Fruit fly (Drosophila melanogaster): ENCODE measurements around the gene CG13829.
A peak's percentile ranks its signal among the peaks of the same experiment; 100 is the strongest.

Gene CG13829

DNA sequence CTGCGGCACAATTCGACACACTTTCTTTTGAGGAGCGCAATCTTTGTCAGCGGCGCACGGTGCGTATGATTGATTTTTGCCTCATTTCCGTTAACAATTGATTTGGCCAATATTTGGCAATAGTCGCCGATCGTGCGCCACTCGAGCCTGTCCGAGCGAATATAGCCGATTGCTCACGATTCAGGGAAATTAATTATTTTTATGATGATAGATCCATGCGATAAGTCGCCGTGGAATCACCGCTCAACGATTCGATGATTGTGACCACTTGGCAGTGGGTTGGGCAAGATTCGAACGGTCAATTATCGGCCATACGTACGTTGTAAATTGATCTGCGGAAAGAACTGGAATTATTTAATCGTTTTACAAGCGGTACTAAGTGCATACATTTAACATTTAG, 10.7 kb upstream of the CG13829 start:
- no peak for TF ChIP-seq Pif1A (GFP tag; optimal IDR thresholded peaks at IDR 0.05)
- no peak for TF ChIP-seq CG17806 (tag; optimal IDR thresholded peaks at IDR 0.05)
- no peak for TF ChIP-seq Pif1B (GFP tag; optimal IDR thresholded peaks at IDR 0.05)
- TF ChIP-seq CG34367 (tag; optimal IDR thresholded peaks at IDR 0.05) = no peak
- TF ChIP-seq Ets98B (GFP tag; IDR thresholded peaks at IDR 0.05) = no peak
- TF ChIP-seq CG13204 (GFP tag; optimal IDR thresholded peaks at IDR 0.05) = no peak
- no peak for TF ChIP-seq CG15710 (tag; optimal IDR thresholded peaks at IDR 0.05)
- no peak for TF ChIP-seq CG14655 (GFP tag; optimal IDR thresholded peaks at IDR 0.05)
- no peak for TF ChIP-seq CG10348 (GFP tag; IDR thresholded peaks at IDR 0.05)
- TF ChIP-seq fd96Ca (GFP tag; IDR thresholded peaks at IDR 0.05) = no peak
- no peak for TF ChIP-seq Snoo (tag; optimal IDR thresholded peaks at IDR 0.05)
- TF ChIP-seq CG12605 (GFP tag; IDR thresholded peaks at IDR 0.05) = no peak
- no peak for TF ChIP-seq gl (tag; optimal IDR thresholded peaks at IDR 0.05)
- TF ChIP-seq rn (GFP tag; IDR thresholded peaks at IDR 0.05) = no peak
- TF ChIP-seq EcR (GFP tag; optimal IDR thresholded peaks at IDR 0.05) = no peak
- no peak for TF ChIP-seq CG9948 (tag; optimal IDR thresholded peaks at IDR 0.05)

- no peak for TF ChIP-seq CG8301 (tag; optimal IDR thresholded peaks at IDR 0.05)
- TF ChIP-seq Ets98B (GFP tag; IDR thresholded peaks at IDR 0.05) = no peak
- no peak for TF ChIP-seq CG34367 (tag; optimal IDR thresholded peaks at IDR 0.05)
- no peak for TF ChIP-seq CG12605 (GFP tag; IDR thresholded peaks at IDR 0.05)
- no peak for TF ChIP-seq Pif1A (GFP tag; optimal IDR thresholded peaks at IDR 0.05)
- no peak for TF ChIP-seq CG32121 (GFP tag; IDR thresholded peaks at IDR 0.05)
- TF ChIP-seq CG9948 (tag; optimal IDR thresholded peaks at IDR 0.05) = no peak
- TF ChIP-seq Pif1B (GFP tag; optimal IDR thresholded peaks at IDR 0.05) = no peak
- no peak for TF ChIP-seq gl (tag; optimal IDR thresholded peaks at IDR 0.05)
- no peak for TF ChIP-seq Snoo (tag; optimal IDR thresholded peaks at IDR 0.05)
- no peak for TF ChIP-seq CG17806 (tag; optimal IDR thresholded peaks at IDR 0.05)
- TF ChIP-seq CG15710 (tag; optimal IDR thresholded peaks at IDR 0.05) = no peak
These were observed 9.2 kb upstream of the CG13829 start for dm6 chr3R:23170335-23170734.

DNA sequence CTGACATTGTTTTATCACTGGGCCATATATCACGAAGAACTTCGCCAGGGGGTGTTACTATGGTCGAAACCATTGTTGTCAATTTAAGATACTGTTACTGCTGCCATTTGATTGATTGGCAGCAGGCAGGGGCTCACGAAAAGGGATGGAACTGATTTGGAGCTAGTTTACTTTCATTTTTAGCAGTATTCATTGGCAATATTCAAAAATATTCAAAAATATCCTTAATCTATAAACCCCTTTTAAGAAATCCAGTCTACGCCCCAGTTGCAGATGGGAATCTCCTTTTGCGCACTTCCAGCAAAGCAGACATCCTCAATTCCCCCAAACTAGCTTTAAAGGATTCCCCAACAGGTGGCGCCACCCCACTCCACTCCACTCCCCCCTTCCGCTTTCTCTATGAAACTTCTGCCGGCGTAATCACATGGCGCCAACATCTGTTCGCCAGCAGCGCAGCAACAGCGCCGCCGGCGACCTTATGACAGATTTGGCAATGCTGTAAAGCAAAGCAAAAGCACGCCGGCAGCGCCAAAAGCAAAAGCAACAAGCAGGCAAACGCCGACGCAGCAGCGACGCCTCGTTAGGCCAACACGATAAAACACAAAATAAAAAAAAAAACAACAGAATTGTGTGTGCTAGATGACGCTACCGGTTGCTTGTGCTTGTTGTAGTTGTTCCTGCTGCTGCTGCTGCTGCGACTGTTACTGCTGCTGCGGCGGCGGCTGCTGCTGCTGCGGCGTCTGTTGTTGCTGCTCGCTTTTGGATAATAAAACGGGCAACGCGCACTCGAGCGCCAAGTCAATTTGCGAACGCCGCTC, 6.6 kb upstream of the CG13829 start, which contains the start of gene Irk1:
TSS of gene Irk1 (plus strand) at position 811 of the 818 bp plus-strand sequence.
- TF ChIP-seq fd96Ca (GFP tag; IDR thresholded peaks at IDR 0.05) = peak; percentile 30; the same call in 1 of the 3 replicates
- TF ChIP-seq CG4496 (GFP tag; IDR thresholded peaks at IDR 0.05) = 0 out of 3 replicates have a peak, but pooled peaks have one; percentile 3
- TF ChIP-seq CG32121 (GFP tag; IDR thresholded peaks at IDR 0.05) = no peak

dm6 chr3R:23164630-23165029, 3.5 kb upstream of the CG13829 start:
- TF ChIP-seq CG9948 (tag; optimal IDR thresholded peaks at IDR 0.05) (no peak), fd96Ca (GFP tag; IDR thresholded peaks at IDR 0.05) (no peak), D1 (tag; optimal IDR thresholded peaks at IDR 0.05) (no peak), gl (tag; optimal IDR thresholded peaks at IDR 0.05) (no peak), CG4496 (GFP tag; IDR thresholded peaks at IDR 0.05) (no peak), CG13204 (GFP tag; optimal IDR thresholded peaks at IDR 0.05) (no peak), Pif1B (GFP tag; optimal IDR thresholded peaks at IDR 0.05) (no peak), Pif1A (GFP tag; optimal IDR thresholded peaks at IDR 0.05) (no peak)

DNA sequence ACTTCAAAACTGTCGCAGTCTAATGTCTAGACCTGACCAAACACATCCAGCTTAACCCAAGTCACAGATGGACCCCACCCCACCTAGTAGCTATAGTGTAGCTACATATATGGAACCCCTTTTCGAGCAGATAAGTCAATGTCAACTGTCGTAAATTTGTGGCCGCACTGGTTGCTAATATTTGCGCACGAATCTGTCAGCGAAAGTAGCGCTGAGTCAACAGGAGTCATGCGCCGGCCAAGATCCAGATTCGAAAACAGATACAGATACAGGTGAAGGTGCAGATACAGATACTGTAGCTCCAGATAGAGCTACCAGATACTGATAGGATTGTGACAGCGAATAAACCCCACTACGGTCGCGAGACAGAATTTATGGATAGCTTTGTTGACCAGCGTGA, 3.0 kb upstream of the CG13829 start:
- TF ChIP-seq gl (tag; optimal IDR thresholded peaks at IDR 0.05) = no peak
- TF ChIP-seq CG34367 (tag; optimal IDR thresholded peaks at IDR 0.05) = no peak
- TF ChIP-seq CG15710 (tag; optimal IDR thresholded peaks at IDR 0.05) = no peak
- TF ChIP-seq Ets98B (GFP tag; IDR thresholded peaks at IDR 0.05) = no peak
- TF ChIP-seq EcR (GFP tag; optimal IDR thresholded peaks at IDR 0.05) = no peak
- no peak for TF ChIP-seq CG32121 (GFP tag; IDR thresholded peaks at IDR 0.05)
- no peak for TF ChIP-seq CG8159 (tag; optimal IDR thresholded peaks at IDR 0.05)
- no peak for TF ChIP-seq CG10348 (GFP tag; IDR thresholded peaks at IDR 0.05)
- no peak for TF ChIP-seq Pif1B (GFP tag; optimal IDR thresholded peaks at IDR 0.05)
- no peak for TF ChIP-seq CG17806 (tag; optimal IDR thresholded peaks at IDR 0.05)

DNA sequence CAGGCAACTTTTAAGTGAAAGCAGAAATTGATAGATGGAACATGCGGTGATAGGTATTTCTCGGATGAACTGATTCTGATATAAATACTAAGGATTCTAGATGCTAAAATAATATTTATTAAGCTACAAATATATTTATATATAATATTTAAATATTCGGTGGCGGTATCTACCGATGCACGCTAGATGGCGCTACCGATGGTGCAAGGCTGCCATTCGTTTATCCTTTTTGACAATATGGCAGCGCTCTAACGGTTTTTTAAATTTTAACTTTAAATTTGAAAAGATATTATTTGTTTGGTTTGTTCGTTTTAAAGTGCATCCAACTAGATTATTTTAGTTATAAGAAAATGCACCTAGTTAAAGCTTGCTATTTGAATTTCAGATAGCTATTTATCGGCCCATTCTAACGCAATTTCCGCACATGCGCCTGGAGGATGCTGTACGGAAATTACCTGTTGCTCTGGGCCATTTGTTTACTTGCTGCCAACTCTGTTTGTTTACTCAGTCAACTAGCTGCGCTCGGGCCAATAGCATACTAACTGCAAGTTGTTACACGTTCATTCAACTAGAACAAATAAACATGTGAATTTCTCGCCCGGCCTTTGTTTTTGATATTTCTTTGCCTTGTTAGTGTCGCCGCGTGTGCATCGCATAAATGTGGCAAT, 1.7 kb downstream of the CG13829 start, which contains the start of gene VhaAC39-2:
TSS of gene VhaAC39-2 (minus strand) at position 28 of the 668 bp plus-strand sequence.
- TF ChIP-seq CG8159 (tag; optimal IDR thresholded peaks at IDR 0.05) = no peak
- peak; percentile 63; the same call in 1 of the 2 replicates for TF ChIP-seq CG12605 (GFP tag; IDR thresholded peaks at IDR 0.05)

DNA sequence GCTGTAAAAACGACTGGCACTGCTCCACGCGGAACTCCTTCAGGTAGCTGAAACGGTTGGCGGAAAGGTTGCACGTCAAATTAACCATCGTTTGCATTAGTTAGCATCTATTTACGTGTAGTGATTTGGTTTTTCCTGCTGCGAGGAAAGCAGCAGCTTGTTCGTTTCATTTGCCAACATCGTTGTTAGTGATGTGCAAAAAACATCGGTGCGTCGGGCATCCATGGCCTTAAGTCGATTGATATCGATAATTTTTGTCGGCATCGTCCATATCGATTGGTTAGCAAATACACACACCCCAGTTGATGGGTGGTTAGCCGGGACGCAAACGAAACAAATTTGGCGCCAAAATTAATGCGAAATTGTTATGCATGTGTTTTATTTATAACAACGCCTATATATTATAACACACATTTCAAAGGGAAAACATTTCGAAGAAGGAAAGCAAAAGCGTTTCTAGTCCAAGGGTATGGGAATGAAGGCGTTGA, 3.4 kb downstream of the CG13829 start, which contains the start of gene unk:
TSS of gene unk (minus strand) at position 199 of the 488 bp plus-strand sequence.
- TF ChIP-seq CG14655 (GFP tag; optimal IDR thresholded peaks at IDR 0.05) (no peak), Pif1A (GFP tag; optimal IDR thresholded peaks at IDR 0.05) (no peak), D1 (tag; optimal IDR thresholded peaks at IDR 0.05) (no peak), CG10348 (GFP tag; IDR thresholded peaks at IDR 0.05) (no peak), CG4496 (GFP tag; IDR thresholded peaks at IDR 0.05) (no peak), CG8159 (tag; optimal IDR thresholded peaks at IDR 0.05) (no peak), CG32121 (GFP tag; IDR thresholded peaks at IDR 0.05) (no peak), Pif1B (GFP tag; optimal IDR thresholded peaks at IDR 0.05) (no peak), fd96Ca (GFP tag; IDR thresholded peaks at IDR 0.05) (no peak), Ets98B (GFP tag; IDR thresholded peaks at IDR 0.05) (no peak), EcR (GFP tag; optimal IDR thresholded peaks at IDR 0.05) (no peak), Snoo (tag; optimal IDR thresholded peaks at IDR 0.05) (no peak), rn (GFP tag; IDR thresholded peaks at IDR 0.05) (no peak), gl (tag; optimal IDR thresholded peaks at IDR 0.05) (no peak), CG13204 (GFP tag; optimal IDR thresholded peaks at IDR 0.05) (no peak), CG34367 (tag; optimal IDR thresholded peaks at IDR 0.05) (no peak), CG8301 (tag; optimal IDR thresholded peaks at IDR 0.05) (no peak), CG12605 (GFP tag; IDR thresholded peaks at IDR 0.05) (no peak), CG15710 (tag; optimal IDR thresholded peaks at IDR 0.05) (no peak)

All from whole organism, pupa.